Fruit fly (Drosophila melanogaster) whole organism, embryonic: Measurements from ENCODE around the gene CG42828.

Experiments used
- ATbp ChIP-seq: fragments of 200-800 bp; sonication (Bioruptor generic); optimal IDR thresholded peaks from 2 replicates; lab custom pipeline; 2017; ENCODE audit warnings: missing biosample characterization, mild to moderate bottlenecking, missing genetic modification characterization, missing genetic modification reagents
- Antp ChIP-seq: fragments of 200-800 bp; sonication (Bioruptor generic); optimal IDR thresholded peaks from 3 replicates; lab custom pipeline; 2016; ENCODE audit warnings: missing biosample characterization, missing genetic modification characterization
- Asciz ChIP-seq: fragments of 200-800 bp; sonication (Bioruptor generic); optimal IDR thresholded peaks from 2 replicates; lab custom pipeline; 2017; ENCODE audit warnings: missing biosample characterization, mild to moderate bottlenecking, missing genetic modification characterization, missing genetic modification reagents
- Atf3 ChIP-seq: fragments of 200-800 bp; sonication (Bioruptor generic); optimal IDR thresholded peaks from 3 replicates; lab custom pipeline; 2016; ENCODE audit warnings: missing biosample characterization, missing genetic modification characterization
- Atf6 ChIP-seq: fragments of 200-800 bp; sonication (Bioruptor generic); IDR thresholded peaks from 2 replicates; pipeline ENCODE4 v1.3.6; 2022; ENCODE audit warnings: missing biosample characterization, missing genetic modification characterization
- C15 ChIP-seq: fragments of 200-800 bp; sonication (Bioruptor generic); IDR thresholded peaks from 3 replicates; pipeline ENCODE4 v1.3.6; 2022; ENCODE audit warnings: missing biosample characterization, missing genetic modification characterization
- CG10959 ChIP-seq: fragments of 200-800 bp; sonication (Bioruptor generic); IDR thresholded peaks from 2 replicates; pipeline ENCODE4 v1.3.6; 2022; ENCODE audit warnings: missing biosample characterization, missing genetic modification characterization
- CG14050 ChIP-seq: fragments of 200-800 bp; sonication (Bioruptor generic); IDR thresholded peaks from 3 replicates; pipeline ENCODE4 v1.3.6; 2022; ENCODE audit warnings: missing biosample characterization, missing genetic modification characterization
- CG14441 ChIP-seq: fragments of 200-800 bp; sonication (Bioruptor generic); IDR thresholded peaks from 2 replicates; pipeline ENCODE4 v1.3.6; 2022; ENCODE audit warnings: missing biosample characterization, missing genetic modification characterization
- CG15011 ChIP-seq: fragments of 200-800 bp; sonication (Bioruptor generic); optimal IDR thresholded peaks from 3 replicates; lab custom pipeline; 2018; ENCODE audit warnings: missing biosample characterization, mild to moderate bottlenecking, missing genetic modification characterization
- CG15696 ChIP-seq: fragments of 200-800 bp; sonication (Bioruptor generic); optimal IDR thresholded peaks from 2 replicates; lab custom pipeline; 2019; ENCODE audit warnings: missing biosample characterization, mild to moderate bottlenecking, missing genetic modification characterization, moderate library complexity
- CG17359 ChIP-seq: fragments of 200-800 bp; sonication (Bioruptor generic); optimal IDR thresholded peaks from 3 replicates; lab custom pipeline; 2018; ENCODE audit warnings: missing biosample characterization, mild to moderate bottlenecking, missing genetic modification characterization, moderate library complexity
- CG17612 ChIP-seq: fragments of 200-800 bp; sonication (Bioruptor generic); IDR thresholded peaks from 2 replicates; pipeline ENCODE4 v1.3.6; 2022; ENCODE audit warnings: missing biosample characterization, missing genetic modification characterization
- CG17802 ChIP-seq: fragments of 200-800 bp; sonication (Bioruptor generic); optimal IDR thresholded peaks from 2 replicates; lab custom pipeline; 2018; ENCODE audit warnings: missing biosample characterization, mild to moderate bottlenecking, missing genetic modification characterization, moderate library complexity
- CG4328 ChIP-seq: fragments of 200-800 bp; sonication (Bioruptor generic); optimal IDR thresholded peaks from 3 replicates; lab custom pipeline; 2017; ENCODE audit warnings: missing biosample characterization, missing genetic modification reagents, missing genetic modification characterization
- CG6813 ChIP-seq: fragments of 200-800 bp; sonication (Bioruptor generic); optimal IDR thresholded peaks from 2 replicates; lab custom pipeline; 2017; ENCODE audit warnings: missing biosample characterization, missing genetic modification characterization, mild to moderate bottlenecking, moderate library complexity, missing genetic modification reagents
- CG9437 ChIP-seq: fragments of 200-800 bp; sonication (Bioruptor generic); optimal IDR thresholded peaks from 2 replicates; lab custom pipeline; 2018; ENCODE audit warnings: missing biosample characterization, mild to moderate bottlenecking, missing genetic modification characterization
- Elba2 ChIP-seq: fragments of 200-800 bp; sonication (Bioruptor generic); optimal IDR thresholded peaks from 3 replicates; lab custom pipeline; 2016; ENCODE audit warnings: missing biosample characterization, missing genetic modification characterization
- H2.0 ChIP-seq: fragments of 200-800 bp; sonication (Bioruptor generic); IDR thresholded peaks from 2 replicates; pipeline ENCODE4 v1.3.6; 2022; ENCODE audit warnings: missing biosample characterization, missing genetic modification characterization
- HLH54F ChIP-seq: fragments of 200-800 bp; sonication (Bioruptor generic); optimal IDR thresholded peaks from 3 replicates; lab custom pipeline; 2016; ENCODE audit warnings: missing biosample characterization, missing genetic modification characterization
- Hr3 ChIP-seq: fragments of 200-800 bp; sonication (Bioruptor generic); optimal IDR thresholded peaks from 3 replicates; lab custom pipeline; 2016; ENCODE audit warnings: missing biosample characterization, missing genetic modification characterization
- Med ChIP-seq: fragments of 200-800 bp; sonication (Bioruptor generic); peaks from one replicate; lab custom pipeline; 2016; ENCODE audit warnings: missing biosample characterization, missing genetic modification characterization, mild to moderate bottlenecking, inconsistent platforms, moderate library complexity
- NC2β ChIP-seq: fragments of 200-800 bp; sonication (Bioruptor generic); optimal IDR thresholded peaks from 2 replicates; lab custom pipeline; 2016; ENCODE audit warnings: missing biosample characterization, missing genetic modification characterization
- Sry-β ChIP-seq: fragments of 200-800 bp; sonication (Bioruptor generic); optimal IDR thresholded peaks from 2 replicates; lab custom pipeline; 2018; ENCODE audit warnings: missing biosample characterization, mild to moderate bottlenecking, missing genetic modification characterization, moderate library complexity
- TFAM ChIP-seq: fragments of 200-800 bp; sonication (Bioruptor generic); optimal IDR thresholded peaks from 2 replicates; lab custom pipeline; 2017; ENCODE audit warnings: missing biosample characterization, missing genetic modification characterization, inconsistent platforms
- ara ChIP-seq: fragments of 200-800 bp; sonication (Bioruptor generic); IDR thresholded peaks from 2 replicates; pipeline ENCODE4 v1.3.6; 2022; ENCODE audit warnings: missing biosample characterization, missing genetic modification characterization
- ash1 ChIP-seq: fragments of 200-800 bp; sonication (Bioruptor generic); optimal IDR thresholded peaks from 2 replicates; lab custom pipeline; 2018; ENCODE audit warnings: missing biosample characterization, mild to moderate bottlenecking, missing genetic modification characterization
- bigmax ChIP-seq: fragments of 200-800 bp; sonication (Bioruptor generic); optimal IDR thresholded peaks from 2 replicates; lab custom pipeline; 2018; ENCODE audit warnings: missing biosample characterization, mild to moderate bottlenecking, missing genetic modification characterization
- danr ChIP-seq: fragments of 200-800 bp; sonication (Bioruptor generic); IDR thresholded peaks from 2 replicates; pipeline ENCODE4 v1.3.6; 2022; ENCODE audit warnings: missing biosample characterization, missing genetic modification characterization
- eve ChIP-seq, 2 experiments: fragments of >200 bp; optimal IDR thresholded peaks; 2 replicates each; lab custom pipeline; 2017; ENCODE audit warnings: missing biosample characterization in 2 of 2, missing genetic modification characterization in 2 of 2
- ftz-f1 ChIP-seq: fragments of 200-800 bp; sonication (Bioruptor generic); optimal IDR thresholded peaks from 2 replicates; lab custom pipeline; 2016; ENCODE audit warnings: missing biosample characterization, missing genetic modification characterization
- gce ChIP-seq: fragments of 200-800 bp; sonication (Bioruptor generic); IDR thresholded peaks from 3 replicates; pipeline ENCODE4 v1.3.6; 2022; ENCODE audit warnings: missing biosample characterization, missing genetic modification characterization
- grau ChIP-seq: fragments of 200-800 bp; optimal IDR thresholded peaks from 3 replicates; lab custom pipeline; 2019; ENCODE audit warnings: missing biosample characterization, mild to moderate bottlenecking, missing genetic modification characterization, moderate library complexity
- kni ChIP-seq: fragments of 200-800 bp; sonication (Bioruptor generic); optimal IDR thresholded peaks from 3 replicates; lab custom pipeline; 2017; ENCODE audit warnings: mild to moderate bottlenecking, missing biosample characterization, missing genetic modification reagents, missing genetic modification characterization
- lab ChIP-seq: fragments of 200-800 bp; sonication (Bioruptor generic); optimal IDR thresholded peaks from 3 replicates; lab custom pipeline; 2017; ENCODE audit warnings: missing biosample characterization, missing genetic modification characterization, mild to moderate bottlenecking, moderate library complexity, missing genetic modification reagents
- lilli ChIP-seq: fragments of 200-800 bp; sonication (Bioruptor generic); optimal IDR thresholded peaks from 3 replicates; lab custom pipeline; 2016; ENCODE audit warnings: missing biosample characterization, missing genetic modification characterization
- lola ChIP-seq, 3 experiments: fragments of >200 bp in 2 of 3; fragments of 200-800 bp in 1 of 3; sonication (Bioruptor generic) in 1 of 3; optimal IDR thresholded peaks; 2 replicates each; lab custom pipeline; 2017 to 2019; ENCODE audit warnings: missing biosample characterization in 3 of 3, missing genetic modification characterization in 3 of 3, mild to moderate bottlenecking in 1 of 3, moderate library complexity in 1 of 3
- nom ChIP-seq: fragments of 200-800 bp; sonication (Bioruptor generic); optimal IDR thresholded peaks from 2 replicates; lab custom pipeline; 2017; ENCODE audit warnings: missing biosample characterization, missing genetic modification characterization, mild to moderate bottlenecking, moderate library complexity, missing genetic modification reagents
- phol ChIP-seq: fragments of 200-800 bp; sonication (Bioruptor generic); optimal IDR thresholded peaks from 3 replicates; lab custom pipeline; 2018; ENCODE audit warnings: missing biosample characterization, mild to moderate bottlenecking, missing genetic modification characterization, moderate library complexity
- pita ChIP-seq: fragments of 200-800 bp; sonication (Bioruptor generic); optimal IDR thresholded peaks from 2 replicates; lab custom pipeline; 2017; ENCODE audit warnings: missing biosample characterization, mild to moderate bottlenecking, missing genetic modification characterization
- pum ChIP-seq: fragments of 200-800 bp; sonication (Bioruptor generic); optimal IDR thresholded peaks from 2 replicates; lab custom pipeline; 2016; ENCODE audit warnings: missing biosample characterization, missing genetic modification characterization
- sens-2 ChIP-seq: fragments of 200-800 bp; sonication (Bioruptor generic); IDR thresholded peaks from 2 replicates; pipeline ENCODE4 v1.3.6; 2022; ENCODE audit warnings: missing biosample characterization, missing genetic modification characterization
- shn ChIP-seq: fragments of 200-800 bp; sonication (Bioruptor generic); optimal IDR thresholded peaks from 3 replicates; lab custom pipeline; 2016; ENCODE audit warnings: missing biosample characterization, missing genetic modification characterization
- slou ChIP-seq: fragments of 200-800 bp; sonication (Bioruptor generic); optimal IDR thresholded peaks from 3 replicates; lab custom pipeline; 2016; ENCODE audit warnings: missing biosample characterization, missing genetic modification characterization
- tll ChIP-seq, 2 experiments: fragments of 200-800 bp in 1 of 2; fragments of >200 bp in 1 of 2; sonication (Bioruptor generic) in 1 of 2; optimal IDR thresholded peaks; 2 replicates each; lab custom pipeline; 2017 to 2019; ENCODE audit warnings: missing biosample characterization in 2 of 2, missing genetic modification characterization in 2 of 2, mild to moderate bottlenecking in 1 of 2, moderate library complexity in 1 of 2
- toy ChIP-seq: fragments of 200-800 bp; sonication (Bioruptor generic); IDR thresholded peaks from 2 replicates; pipeline ENCODE4 v1.3.6; 2022; ENCODE audit warnings: missing biosample characterization, missing genetic modification characterization
- tup ChIP-seq: fragments of 200-800 bp; sonication (Bioruptor generic); optimal IDR thresholded peaks from 2 replicates; lab custom pipeline; 2016; ENCODE audit warnings: missing biosample characterization, mild to moderate bottlenecking, missing genetic modification characterization, moderate library complexity
- usp ChIP-seq: fragments of >200 bp; optimal IDR thresholded peaks from 2 replicates; lab custom pipeline; 2017; ENCODE audit warnings: missing biosample characterization, missing genetic modification characterization
- wor ChIP-seq: fragments of 200-800 bp; sonication (Bioruptor generic); IDR thresholded peaks from 2 replicates; pipeline ENCODE4 v1.3.6; 2022; ENCODE audit warnings: missing biosample characterization, missing genetic modification characterization

Gene CG42828

DNA sequence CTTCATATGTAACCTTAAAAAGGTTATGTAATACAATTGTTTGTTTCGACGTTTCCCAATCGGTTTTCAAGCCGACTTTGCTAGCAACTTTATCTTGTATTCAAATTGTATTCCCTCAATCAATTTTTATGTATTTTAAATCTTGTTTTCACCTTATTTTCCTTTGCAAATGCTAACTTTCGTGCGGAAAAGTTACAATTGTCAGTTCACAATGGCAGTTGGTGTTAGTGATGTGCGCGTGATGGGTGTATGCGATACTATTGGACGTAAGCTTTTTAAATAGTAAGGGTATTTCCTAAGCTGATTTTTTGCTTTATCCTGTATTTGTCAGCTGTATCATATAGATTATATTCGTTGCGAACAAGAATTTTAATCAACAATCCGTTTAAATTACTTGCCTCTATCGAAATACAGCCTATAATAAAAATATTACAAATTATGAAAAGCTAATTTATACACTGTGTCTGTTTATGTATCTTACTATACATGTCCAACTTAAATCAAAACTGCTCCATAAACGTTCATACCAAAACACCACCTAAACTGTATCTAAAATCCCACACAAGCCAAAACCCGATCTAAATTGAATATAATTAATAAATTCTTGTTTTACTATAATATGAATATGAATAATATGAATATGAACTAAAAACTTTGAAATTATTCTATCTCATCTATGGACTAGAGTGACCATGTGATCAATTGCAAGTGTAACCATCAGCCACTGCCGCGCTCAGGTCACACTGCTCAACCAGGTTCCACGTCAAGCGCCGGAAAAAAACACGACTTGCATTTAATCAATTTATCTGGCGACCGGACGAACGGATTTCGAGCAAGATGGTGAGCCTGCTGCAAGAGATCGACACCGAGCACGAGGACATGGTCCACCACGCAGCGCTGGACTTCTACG is 17.4 kb upstream of the CG42828 start, which contains the start of the genes ATPsynCF6 and Sec13 (continued):
- peak; percentile 44 for TF ChIP-seq Atf6 (GFP tag; lab: Robert Waterston, UW)
- TF ChIP-seq gce (GFP tag; lab: Robert Waterston, UW) = no peak
- no peak for TF ChIP-seq Asciz
- peak; percentile 42 for TF ChIP-seq slou (GFP tag; lab: Kevin White, UChicago)
- TF ChIP-seq shn (GFP tag; lab: Kevin White, UChicago) = no peak
- TF ChIP-seq tup = no peak
- no peak for TF ChIP-seq CG10959 (GFP tag; lab: Robert Waterston, UW)
- no peak for TF ChIP-seq Atf3 (GFP tag; lab: Kevin White, UChicago)
- TF ChIP-seq Antp (GFP tag; lab: Kevin White, UChicago) = no peak
- TF ChIP-seq kni (GFP tag; lab: Kevin White, UChicago) = no peak
- TF ChIP-seq ftz-f1 = no peak
- TF ChIP-seq tll (GFP tag; optimal IDR thresholded peaks at IDR 0.05; lab: Kevin White, UChicago) = no peak
- no peak for TF ChIP-seq Elba2 (GFP tag; lab: Kevin White, UChicago)
- no peak for TF ChIP-seq HLH54F
- TF ChIP-seq CG14050 (GFP tag; lab: Robert Waterston, UW) = peak; percentile 55; the same call in 2 of the 3 replicates
- no peak for TF ChIP-seq CG6813 (GFP tag; lab: Kevin White, UChicago)
- 0 out of 2 replicates have a peak, but pooled peaks have one; percentile 10 for TF ChIP-seq toy (GFP tag; lab: Robert Waterston, UW)
- no peak for TF ChIP-seq C15 (GFP tag; lab: Robert Waterston, UW)
- TF ChIP-seq lilli (GFP tag; lab: Kevin White, UChicago) = peak; percentile 59
- TF ChIP-seq Sry-β = peak; percentile 21
- peak; percentile 55 for TF ChIP-seq H2.0
- peak; percentile 92 for TF ChIP-seq Med (GFP tag; lab: Kevin White, UChicago)
- TF ChIP-seq CG9437 (GFP tag; lab: Kevin White, UChicago) = peak; percentile 32
- TF ChIP-seq eve (GFP tag; optimal IDR thresholded peaks at IDR 0.05; lab: Kevin White, UChicago) = no peak
- TF ChIP-seq CG4328 (GFP tag; lab: Kevin White, UChicago) = peak; percentile 31
- TF ChIP-seq CG17612 (GFP tag; lab: Robert Waterston, UW) = no peak
- no peak for TF ChIP-seq wor
- peak; percentile 55 for TF ChIP-seq CG15696
- peak; percentile 18 for TF ChIP-seq CG15011 (GFP tag; lab: Kevin White, UChicago)
- peak; percentile 60 for TF ChIP-seq ara (GFP tag; lab: Robert Waterston, UW)
- peak; percentile 49 for TF ChIP-seq lab (GFP tag; lab: Kevin White, UChicago)
- TF ChIP-seq lola (GFP tag; optimal IDR thresholded peaks at IDR 0.05; lab: Kevin White, UChicago) = peak in 1 of 3 experiments; percentile 43
- TF ChIP-seq sens-2 (GFP tag; lab: Robert Waterston, UW) = no peak
- TF ChIP-seq danr (GFP tag; lab: Robert Waterston, UW) = no peak
- peak; percentile 16 for TF ChIP-seq CG17802 (tag; lab: Kevin White, UChicago)
- no peak for TF ChIP-seq TFAM (GFP tag; lab: Kevin White, UChicago)
- peak; percentile 78 for TF ChIP-seq phol
- TF ChIP-seq CG14441 (GFP tag; lab: Robert Waterston, UW) = peak; percentile 62; the same call in 1 of the 2 replicates
- no peak for TF ChIP-seq usp
- no peak for TF ChIP-seq nom (GFP tag; lab: Kevin White, UChicago)
- TF ChIP-seq Hr3 (GFP tag; lab: Kevin White, UChicago) = peak; percentile 45
- peak; percentile 52 for TF ChIP-seq grau
- no peak for TF ChIP-seq ash1
- no peak for TF ChIP-seq NC2β
- TF ChIP-seq pum (GFP tag; lab: Kevin White, UChicago) = peak; percentile 1
- TF ChIP-seq CG17359 (tag; lab: Kevin White, UChicago) = peak; percentile 59
- no peak for TF ChIP-seq pita (GFP tag; lab: Kevin White, UChicago)
- peak; percentile 85 for TF ChIP-seq bigmax (GFP tag; lab: Kevin White, UChicago)
- TF ChIP-seq ATbp (GFP tag; lab: Kevin White, UChicago) = no peak
